Worm (Caenorhabditis elegans): Measurements from ENCODE around the gene clec-156.

- no peak for TF ChIP-seq nhr-11 (tag; optimal IDR thresholded peaks at IDR 0.05)
- no peak for TF ChIP-seq unc-62 (GFP tag; optimal IDR thresholded peaks at IDR 0.05)
- TF ChIP-seq R02D3.7 (tag; optimal IDR thresholded peaks at IDR 0.05) = no peak
- no peak for TF ChIP-seq elt-3 (tag; optimal IDR thresholded peaks at IDR 0.05)
- TF ChIP-seq lsy-2 (tag; optimal IDR thresholded peaks at IDR 0.05) = no peak
- TF ChIP-seq dmd-4 (tag; optimal IDR thresholded peaks at IDR 0.05) = no peak
- no peak for TF ChIP-seq ceh-82 (tag; optimal IDR thresholded peaks at IDR 0.05)
- no peak for TF ChIP-seq nhr-77 (tag; optimal IDR thresholded peaks at IDR 0.05)
Observed at ce11 chrIII:4806345-4806744, 35.7 kb downstream of the clec-156 start.
